Fruit fly (Drosophila melanogaster) whole organism, embryonic: ENCODE results near the gene Slu7.

Experiments
- ATbp ChIP-seq: fragments of 200-800 bp; sonication (Bioruptor generic); optimal IDR thresholded peaks from 2 replicates; lab custom pipeline; 2017; ENCODE audit warnings: missing biosample characterization, mild to moderate bottlenecking, missing genetic modification characterization, missing genetic modification reagents
- Aef1 ChIP-seq: fragments of 200-800 bp; sonication (Bioruptor generic); IDR thresholded peaks from 3 replicates; pipeline ENCODE4 v1.3.6; 2022; ENCODE audit warnings: missing biosample characterization, missing genetic modification characterization
- B-H2 ChIP-seq: fragments of 200-800 bp; sonication (Bioruptor generic); optimal IDR thresholded peaks from 2 replicates; lab custom pipeline; 2018; ENCODE audit warnings: missing biosample characterization, mild to moderate bottlenecking, missing genetic modification characterization
- CG10366 ChIP-seq: fragments of 200-800 bp; sonication (Bioruptor generic); IDR thresholded peaks from 2 replicates; pipeline ENCODE4 v1.3.6; 2022; ENCODE audit warnings: missing biosample characterization, missing genetic modification characterization
- CG10565 ChIP-seq: fragments of 200-800 bp; sonication (Bioruptor generic); optimal IDR thresholded peaks from 3 replicates; lab custom pipeline; 2016; ENCODE audit warnings: missing biosample characterization, mild to moderate bottlenecking, missing genetic modification characterization
- CG11247 ChIP-seq: fragments of 200-800 bp; sonication (Bioruptor generic); IDR thresholded peaks from 2 replicates; pipeline ENCODE4 v1.3.6; 2022; ENCODE audit warnings: missing biosample characterization, missing genetic modification characterization
- CG11695 ChIP-seq: fragments of 200-800 bp; sonication (Bioruptor generic); IDR thresholded peaks from 3 replicates; pipeline ENCODE4 v1.3.6; 2022; ENCODE audit warnings: missing biosample characterization, missing genetic modification characterization
- CG12942 ChIP-seq: fragments of 200-800 bp; sonication (Bioruptor generic); optimal IDR thresholded peaks from 3 replicates; lab custom pipeline; 2016; ENCODE audit warnings: missing biosample characterization, missing genetic modification characterization
- CG14710 ChIP-seq: fragments of 200-800 bp; sonication (Bioruptor generic); optimal IDR thresholded peaks from 3 replicates; lab custom pipeline; 2019; ENCODE audit warnings: missing biosample characterization, mild to moderate bottlenecking, missing genetic modification characterization, moderate library complexity
- CG2712 ChIP-seq: fragments of 200-800 bp; optimal IDR thresholded peaks from 3 replicates; lab custom pipeline; 2019; ENCODE audit warnings: missing biosample characterization, mild to moderate bottlenecking, missing genetic modification characterization, moderate library complexity
- CG2889 ChIP-seq: fragments of 200-800 bp; sonication (Bioruptor generic); IDR thresholded peaks from 3 replicates; pipeline ENCODE4 v1.3.6; 2022; ENCODE audit warnings: missing biosample characterization, missing genetic modification characterization
- CG32532 ChIP-seq: fragments of 200-800 bp; sonication (Bioruptor generic); IDR thresholded peaks from 2 replicates; pipeline ENCODE4 v1.3.6; 2022; ENCODE audit warnings: missing biosample characterization, missing genetic modification characterization
- CG3407 ChIP-seq: fragments of 200-800 bp; sonication (Bioruptor generic); optimal IDR thresholded peaks from 2 replicates; lab custom pipeline; 2018; ENCODE audit warnings: missing biosample characterization, mild to moderate bottlenecking, missing genetic modification characterization
- CG6689 ChIP-seq: fragments of 200-800 bp; sonication (Bioruptor generic); IDR thresholded peaks from 2 replicates; pipeline ENCODE4 v1.3.6; 2022; ENCODE audit warnings: missing biosample characterization, missing genetic modification characterization
- CG6813 ChIP-seq: fragments of 200-800 bp; sonication (Bioruptor generic); optimal IDR thresholded peaks from 2 replicates; lab custom pipeline; 2017; ENCODE audit warnings: missing biosample characterization, missing genetic modification characterization, mild to moderate bottlenecking, moderate library complexity, missing genetic modification reagents
- CG7556 ChIP-seq: fragments of 200-800 bp; sonication (Bioruptor generic); optimal IDR thresholded peaks from 2 replicates; lab custom pipeline; 2017; ENCODE audit warnings: missing biosample characterization, mild to moderate bottlenecking, missing genetic modification characterization
- CG7786 ChIP-seq: fragments of 200-800 bp; sonication (Bioruptor generic); optimal IDR thresholded peaks from 2 replicates; lab custom pipeline; 2016; ENCODE audit warnings: missing biosample characterization, missing genetic modification characterization
- Deaf1 ChIP-seq: fragments of 200-800 bp; optimal IDR thresholded peaks from 3 replicates; lab custom pipeline; 2019; ENCODE audit warnings: missing biosample characterization, mild to moderate bottlenecking, missing genetic modification characterization, moderate library complexity
- Dip2 ChIP-seq: fragments of 200-800 bp; sonication (Bioruptor generic); IDR thresholded peaks from 2 replicates; pipeline ENCODE4 v1.3.6; 2022; ENCODE audit warnings: missing biosample characterization, missing genetic modification characterization
- Ets65A ChIP-seq: fragments of 200-800 bp; sonication (Bioruptor generic); peaks from one replicate; lab custom pipeline; 2016; ENCODE audit warnings: missing biosample characterization, missing genetic modification characterization
- Hr3 ChIP-seq: fragments of 200-800 bp; sonication (Bioruptor generic); optimal IDR thresholded peaks from 3 replicates; lab custom pipeline; 2016; ENCODE audit warnings: missing biosample characterization, missing genetic modification characterization
- Hr51 ChIP-seq, 2 experiments: fragments of 200-800 bp; sonication (Bioruptor generic); optimal IDR thresholded peaks; 2 replicates in 1 of 2; 3 replicates in 1 of 2; lab custom pipeline; 2016 to 2018; ENCODE audit warnings: missing biosample characterization in 2 of 2, missing genetic modification characterization in 2 of 2, mild to moderate bottlenecking in 1 of 2, moderate library complexity in 1 of 2
- Jarid2 ChIP-seq: fragments of 200-800 bp; sonication (Bioruptor generic); optimal IDR thresholded peaks from 3 replicates; lab custom pipeline; 2017; ENCODE audit warnings: mild to moderate bottlenecking, missing biosample characterization, missing genetic modification reagents, missing genetic modification characterization
- Med ChIP-seq: fragments of 200-800 bp; sonication (Bioruptor generic); peaks from one replicate; lab custom pipeline; 2016; ENCODE audit warnings: missing biosample characterization, missing genetic modification characterization, mild to moderate bottlenecking, inconsistent platforms, moderate library complexity
- Mes4 ChIP-seq: fragments of 200-800 bp; sonication (Bioruptor generic); optimal IDR thresholded peaks from 2 replicates; lab custom pipeline; 2016; ENCODE audit warnings: missing biosample characterization, missing genetic modification characterization
- Neu2 ChIP-seq: fragments of 200-800 bp; sonication (Bioruptor generic); optimal IDR thresholded peaks from 3 replicates; lab custom pipeline; 2016; ENCODE audit warnings: missing biosample characterization, missing genetic modification characterization, borderline replicate concordance
- Side ChIP-seq: fragments of 200-800 bp; sonication (Bioruptor generic); optimal IDR thresholded peaks from 2 replicates; lab custom pipeline; 2016; ENCODE audit warnings: missing biosample characterization, missing genetic modification characterization
- Six4 ChIP-seq: fragments of 200-800 bp; sonication (Bioruptor generic); optimal IDR thresholded peaks from 2 replicates; lab custom pipeline; 2016; ENCODE audit warnings: missing biosample characterization, missing genetic modification characterization
- Trl ChIP-seq, 3 experiments: fragments of >200 bp in 2 of 3; fragments of 200-800 bp in 1 of 3; sonication (Bioruptor generic) in 1 of 3; optimal IDR thresholded peaks; 2 replicates in 1 of 3; 3 replicates in 2 of 3; lab custom pipeline; 2016 to 2017; ENCODE audit warnings: missing biosample characterization in 1 of 3, missing genetic modification characterization in 1 of 3
- ab ChIP-seq: fragments of 200-800 bp; sonication (Bioruptor generic); optimal IDR thresholded peaks from 2 replicates; lab custom pipeline; 2016; ENCODE audit warnings: missing biosample characterization, missing genetic modification characterization
- ac ChIP-seq: fragments of 200-800 bp; sonication (Bioruptor generic); optimal IDR thresholded peaks from 3 replicates; lab custom pipeline; 2017; ENCODE audit warnings: missing biosample characterization, mild to moderate bottlenecking, missing genetic modification characterization
- bab2 ChIP-seq: fragments of 200-800 bp; sonication (Bioruptor generic); optimal IDR thresholded peaks from 2 replicates; lab custom pipeline; 2016; ENCODE audit warnings: missing biosample characterization, missing genetic modification characterization
- cg ChIP-seq: fragments of 200-800 bp; sonication (Bioruptor generic); optimal IDR thresholded peaks from 3 replicates; lab custom pipeline; 2019; ENCODE audit warnings: missing biosample characterization, mild to moderate bottlenecking, missing genetic modification characterization, moderate library complexity
- gfzf ChIP-seq: fragments of 200-800 bp; sonication (Bioruptor generic); optimal IDR thresholded peaks from 2 replicates; lab custom pipeline; 2016; ENCODE audit warnings: missing biosample characterization, mild to moderate bottlenecking, missing genetic modification characterization, moderate library complexity
- ind ChIP-seq: fragments of 200-800 bp; sonication (Bioruptor generic); optimal IDR thresholded peaks from 3 replicates; lab custom pipeline; 2016; ENCODE audit warnings: missing biosample characterization, missing genetic modification characterization
- kni ChIP-seq: fragments of 200-800 bp; sonication (Bioruptor generic); optimal IDR thresholded peaks from 3 replicates; lab custom pipeline; 2017; ENCODE audit warnings: mild to moderate bottlenecking, missing biosample characterization, missing genetic modification reagents, missing genetic modification characterization
- lab ChIP-seq: fragments of 200-800 bp; sonication (Bioruptor generic); optimal IDR thresholded peaks from 3 replicates; lab custom pipeline; 2017; ENCODE audit warnings: missing biosample characterization, missing genetic modification characterization, mild to moderate bottlenecking, moderate library complexity, missing genetic modification reagents
- pfk ChIP-seq: fragments of 200-800 bp; sonication (Bioruptor generic); optimal IDR thresholded peaks from 2 replicates; lab custom pipeline; 2018; ENCODE audit warnings: missing biosample characterization, mild to moderate bottlenecking, missing genetic modification characterization, moderate library complexity
- ranshi ChIP-seq: fragments of 200-800 bp; sonication (Bioruptor generic); IDR thresholded peaks from 2 replicates; pipeline ENCODE4 v1.3.6; 2022; ENCODE audit warnings: missing biosample characterization, missing genetic modification characterization
- sens ChIP-seq: fragments of 200-800 bp; sonication (Bioruptor generic); peaks from one replicate; lab custom pipeline; 2016; ENCODE audit warnings: missing biosample characterization, missing genetic modification characterization
- slou ChIP-seq: fragments of 200-800 bp; sonication (Bioruptor generic); optimal IDR thresholded peaks from 3 replicates; lab custom pipeline; 2016; ENCODE audit warnings: missing biosample characterization, missing genetic modification characterization
- trem ChIP-seq: fragments of 200-800 bp; optimal IDR thresholded peaks from 3 replicates; lab custom pipeline; 2019; ENCODE audit warnings: missing biosample characterization, mild to moderate bottlenecking, missing genetic modification characterization, moderate library complexity
- vvl ChIP-seq: fragments of 200-800 bp; sonication (Bioruptor generic); IDR thresholded peaks from 2 replicates; pipeline ENCODE4 v1.3.6; 2022; ENCODE audit warnings: missing biosample characterization, missing genetic modification characterization
- wek ChIP-seq: fragments of 200-800 bp; sonication (Bioruptor generic); optimal IDR thresholded peaks from 3 replicates; lab custom pipeline; 2018; ENCODE audit warnings: missing biosample characterization, mild to moderate bottlenecking, missing genetic modification characterization, moderate library complexity
- yki ChIP-seq: fragments of >200 bp; optimal IDR thresholded peaks from 3 replicates; lab custom pipeline; 2018
- zen ChIP-seq: fragments of 200-800 bp; sonication (Bioruptor generic); optimal IDR thresholded peaks from 3 replicates; lab custom pipeline; 2018; ENCODE audit warnings: missing biosample characterization, mild to moderate bottlenecking, missing genetic modification characterization, moderate library complexity

Slu7 gene

dm6 chr3R:29072834-29073233 is 34.0 kb upstream of the Slu7 start (continued):
- TF ChIP-seq Six4 (GFP tag; lab: Kevin White, UChicago) (no peak), ac (GFP tag; lab: Kevin White, UChicago) (peak; percentile 51), zen (tag; lab: Kevin White, UChicago) (peak; percentile 1), ranshi (GFP tag; lab: Robert Waterston, UW) (no peak), CG6813 (no peak)

dm6 chr3R:29071141-29071540 is 32.3 kb upstream of the Slu7 start:
- peak; percentile 20 for TF ChIP-seq ATbp (GFP tag; lab: Kevin White, UChicago)
- no peak for TF ChIP-seq CG32532 (GFP tag; lab: Robert Waterston, UW)
- peak; percentile 13 for TF ChIP-seq lab (GFP tag; lab: Kevin White, UChicago)
- no peak for TF ChIP-seq ab (GFP tag; lab: Kevin White, UChicago)
- TF ChIP-seq sens (GFP tag; lab: Kevin White, UChicago) = peak; percentile 24
- no peak for TF ChIP-seq Neu2 (GFP tag; lab: Kevin White, UChicago)
- TF ChIP-seq gfzf = no peak
- TF ChIP-seq Dip2 (GFP tag; lab: Robert Waterston, UW) = no peak
- TF ChIP-seq CG7556 (GFP tag; lab: Kevin White, UChicago) = no peak
- TF ChIP-seq Med (GFP tag; lab: Kevin White, UChicago) = peak; percentile 53
- peak; percentile 15 for TF ChIP-seq wek (GFP tag; lab: Kevin White, UChicago)
- no peak for TF ChIP-seq Jarid2 (GFP tag; lab: Kevin White, UChicago)
- 0 out of 3 replicates have a peak, but pooled peaks have one; percentile 28 for TF ChIP-seq CG11695 (GFP tag; lab: Robert Waterston, UW)
- peak; percentile 9; the same call in 1 of the 2 replicates for TF ChIP-seq vvl

- no peak for TF ChIP-seq Mes4
- peak; percentile 75 for TF ChIP-seq cg
- TF ChIP-seq slou (GFP tag; lab: Kevin White, UChicago) = no peak
- TF ChIP-seq gfzf = no peak
- no peak for TF ChIP-seq CG7786 (GFP tag; lab: Kevin White, UChicago)
- no peak for TF ChIP-seq CG12942 (GFP tag; lab: Kevin White, UChicago)
- TF ChIP-seq CG2889 (GFP tag; lab: Robert Waterston, UW) = no peak
- no peak for TF ChIP-seq B-H2 (GFP tag; lab: Kevin White, UChicago)
- peak; percentile 5 for TF ChIP-seq Deaf1 (tag; lab: Kevin White, UChicago)
- TF ChIP-seq Trl (optimal IDR thresholded peaks at IDR 0.05; lab: Kevin White, UChicago) = peak; percentile 32 to 35
- TF ChIP-seq Trl (GFP tag; optimal IDR thresholded peaks at IDR 0.05; lab: Kevin White, UChicago) = no peak
- no peak for TF ChIP-seq bab2
- no peak for TF ChIP-seq CG10565 (GFP tag; lab: Kevin White, UChicago)
- no peak for TF ChIP-seq Hr3
- no peak for TF ChIP-seq CG11247 (GFP tag; lab: Robert Waterston, UW)
- TF ChIP-seq ind = no peak
- TF ChIP-seq CG3407 (GFP tag; lab: Kevin White, UChicago) = peak; percentile 99
- no peak for TF ChIP-seq CG6689 (GFP tag; lab: Robert Waterston, UW)
- no peak for TF ChIP-seq yki (lab: Kevin White, UChicago)
- peak; percentile 74 for TF ChIP-seq pfk (GFP tag; lab: Kevin White, UChicago)
- TF ChIP-seq trem (tag; lab: Kevin White, UChicago) = peak; percentile 8
- peak; percentile 77 for TF ChIP-seq Ets65A (GFP tag; lab: Kevin White, UChicago)
- TF ChIP-seq CG14710 (tag; lab: Kevin White, UChicago) = no peak
- TF ChIP-seq Side (GFP tag; lab: Kevin White, UChicago) = no peak
- no peak for TF ChIP-seq Aef1 (GFP tag; lab: Robert Waterston, UW)
- 0 out of 2 replicates have a peak, but pooled peaks have one; percentile 0 for TF ChIP-seq CG10366 (GFP tag; lab: Robert Waterston, UW)
- TF ChIP-seq CG2712 = no peak
- no peak for TF ChIP-seq kni
- TF ChIP-seq Hr51 (GFP tag; optimal IDR thresholded peaks at IDR 0.05; lab: Kevin White, UChicago) = peak in 1 of 2 experiments; percentile 35
These were observed 30.6 kb upstream of the Slu7 start for dm6 chr3R:29069208-29070072.
